Fruit fly (Drosophila melanogaster): ENCODE measurements around the gene CG9016.

CG9016 gene

DNA sequence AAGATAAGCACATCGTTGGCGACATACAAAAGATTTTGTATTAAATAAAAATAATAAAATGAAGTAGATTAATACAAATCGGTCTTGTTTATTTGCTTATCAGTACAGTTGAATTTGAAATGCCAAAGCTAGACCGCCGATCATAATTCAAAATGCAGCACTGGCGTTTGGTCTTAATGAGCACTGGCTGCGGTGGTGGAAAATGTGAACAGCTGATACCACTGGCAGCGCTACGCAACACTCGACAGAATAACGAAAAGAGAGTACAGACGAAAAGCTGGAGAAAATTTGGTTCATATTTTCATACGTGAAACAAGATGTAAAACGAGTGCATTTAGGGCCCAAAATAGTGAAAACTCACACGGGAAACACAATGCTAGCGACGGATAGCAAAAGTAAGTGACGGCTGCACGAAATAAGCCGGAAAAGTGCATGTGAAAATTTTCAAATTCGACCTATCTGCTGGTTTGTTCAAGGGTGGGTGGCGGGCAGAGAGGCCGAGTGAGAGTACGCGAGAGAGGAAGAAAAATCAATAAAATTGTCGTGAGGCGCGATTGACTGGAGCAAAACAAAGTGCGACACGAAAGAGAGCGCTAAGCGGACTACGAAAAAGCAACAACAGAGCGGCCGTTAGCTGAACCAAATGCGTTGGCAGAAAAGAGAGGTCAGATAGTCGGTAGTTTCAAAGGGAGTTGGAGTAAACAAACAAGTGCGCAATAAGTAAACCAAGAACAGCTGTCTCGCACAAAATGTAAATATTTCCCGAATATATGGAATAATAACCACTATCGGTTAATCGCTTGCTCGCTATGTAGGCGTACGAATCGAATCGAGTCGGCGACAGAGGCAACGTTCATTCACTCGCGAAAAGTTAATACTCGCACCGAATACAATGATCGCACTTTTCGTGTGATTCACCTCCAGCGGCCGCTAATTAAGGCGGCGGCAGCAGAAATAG is 16.3 kb downstream of the CG9016 start, which contains the start of gene bchs (continued):
- no peak for TF ChIP-seq D19A (tag; optimal IDR thresholded peaks at IDR 0.05)
- TF ChIP-seq bcd (GFP tag; optimal IDR thresholded peaks at IDR 0.05) = peak; percentile 83
- no peak for TF ChIP-seq Hmx (GFP tag; optimal IDR thresholded peaks at IDR 0.05)
- TF ChIP-seq Usf (GFP tag; optimal IDR thresholded peaks at IDR 0.05) = no peak
- peak; percentile 44 for TF ChIP-seq fd96Cb (tag; optimal IDR thresholded peaks at IDR 0.05)
- TF ChIP-seq ci (GFP tag; IDR thresholded peaks at IDR 0.05) = peak; percentile 97
- TF ChIP-seq CG12219 (GFP tag; optimal IDR thresholded peaks at IDR 0.05) = peak; percentile 88
- peak; percentile 95 for TF ChIP-seq CG10209 (GFP tag; optimal IDR thresholded peaks at IDR 0.05)
- TF ChIP-seq CG5245 (GFP tag; optimal IDR thresholded peaks at IDR 0.05) = peak; percentile 75
- peak; percentile 91 for TF ChIP-seq sr (GFP tag; IDR thresholded peaks at IDR 0.05)
- peak; percentile 30; the same call in 1 of the 3 replicates for TF ChIP-seq row (GFP tag; IDR thresholded peaks at IDR 0.05)
- TF ChIP-seq ind (GFP tag; optimal IDR thresholded peaks at IDR 0.05) = peak; percentile 3
- TF ChIP-seq CrebB (tag; optimal IDR thresholded peaks at IDR 0.05) = peak; percentile 96
- TF ChIP-seq CG17612 (GFP tag; IDR thresholded peaks at IDR 0.05) = peak; percentile 39; the same call in 1 of the 2 replicates
- TF ChIP-seq CG12236 (GFP tag; optimal IDR thresholded peaks at IDR 0.05) = peak; percentile 93
- TF ChIP-seq Lim3 (GFP tag; IDR thresholded peaks at IDR 0.05) = no peak
- no peak for TF ChIP-seq D (optimal IDR thresholded peaks at IDR 0.05)
- TF ChIP-seq D (GFP tag; optimal IDR thresholded peaks at IDR 0.05) = peak; percentile 89
- TF ChIP-seq BtbVII (GFP tag; optimal IDR thresholded peaks at IDR 0.05) = peak; percentile 96
- TF ChIP-seq ken (GFP tag; IDR thresholded peaks at IDR 0.05) = peak; percentile 75; the same call in 2 of the 3 replicates
- no peak for TF ChIP-seq ftz-f1 (GFP tag; optimal IDR thresholded peaks at IDR 0.05)
- TF ChIP-seq CG8388 (GFP tag; optimal IDR thresholded peaks at IDR 0.05) = peak; percentile 65
- TF ChIP-seq gsb-n (tag; optimal IDR thresholded peaks at IDR 0.05) = no peak
- TF ChIP-seq Scr (GFP tag; IDR thresholded peaks at IDR 0.05; ENCODE audit: partially characterized antibody) = peak; percentile 38; the same call in 1 of the 2 replicates
- no peak for TF ChIP-seq hb (GFP tag; IDR thresholded peaks at IDR 0.05; ENCODE audit: partially characterized antibody)
- peak; percentile 87 for TF ChIP-seq ash1 (GFP tag; optimal IDR thresholded peaks at IDR 0.05)
- TF ChIP-seq zf30C (GFP tag; optimal IDR thresholded peaks at IDR 0.05) = peak; percentile 41
- peak; percentile 64; the same call in 2 of the 3 replicates for TF ChIP-seq tgo (GFP tag; IDR thresholded peaks at IDR 0.05)
- TF ChIP-seq CG16813 (GFP tag; IDR thresholded peaks at IDR 0.05; ENCODE audit: partially characterized antibody) = peak; percentile 27; the same call in 1 of the 3 replicates
- peak; percentile 77 for TF ChIP-seq dmrt11E (tag; optimal IDR thresholded peaks at IDR 0.05)
- TF ChIP-seq CG3281 (GFP tag; optimal IDR thresholded peaks at IDR 0.05) = peak; percentile 92
- TF ChIP-seq H15 (GFP tag; IDR thresholded peaks at IDR 0.05) = no peak
- peak; percentile 24 for TF ChIP-seq CG7271 (tag; optimal IDR thresholded peaks at IDR 0.05)
- TF ChIP-seq Awh (GFP tag; IDR thresholded peaks at IDR 0.05) = peak; percentile 96
- no peak for TF ChIP-seq abd-A (tag; optimal IDR thresholded peaks at IDR 0.05)
- TF ChIP-seq HLHmδ (GFP tag; optimal IDR thresholded peaks at IDR 0.05) = peak; percentile 96
- no peak; the same call in 2 of the 3 replicates for TF ChIP-seq zen2 (GFP tag; IDR thresholded peaks at IDR 0.05; ENCODE audit: partially characterized antibody)
- TF ChIP-seq tin (GFP tag; optimal IDR thresholded peaks at IDR 0.05) = peak; percentile 41
- TF ChIP-seq C15 (GFP tag; IDR thresholded peaks at IDR 0.05) = peak; percentile 57; the same call in 1 of the 3 replicates
- TF ChIP-seq CG34224 (GFP tag; IDR thresholded peaks at IDR 0.05; ENCODE audit: partially characterized antibody) = peak; percentile 63
- TF ChIP-seq fu2 (GFP tag; optimal IDR thresholded peaks at IDR 0.05) = peak; percentile 18
- TF ChIP-seq CG12942 (GFP tag; optimal IDR thresholded peaks at IDR 0.05) = peak; percentile 85
- peak; percentile 97 for TF ChIP-seq CG12071 (GFP tag; optimal IDR thresholded peaks at IDR 0.05)
- peak; percentile 61; the same call in 1 of the 2 replicates for TF ChIP-seq wdn (GFP tag; IDR thresholded peaks at IDR 0.05)
- TF ChIP-seq CG2120 (GFP tag; optimal IDR thresholded peaks at IDR 0.05) = peak; percentile 67
- TF ChIP-seq jing (GFP tag; optimal IDR thresholded peaks at IDR 0.05) = peak; percentile 40
- peak; percentile 62 for TF ChIP-seq CG17802 (tag; optimal IDR thresholded peaks at IDR 0.05)
- TF ChIP-seq eyg (GFP tag; optimal IDR thresholded peaks at IDR 0.05) = peak; percentile 85

All from whole organism, embryonic.